Fruit fly (Drosophila melanogaster) whole organism, embryonic: ENCODE measurements around the gene CG2608.

Experiments used
- ATbp ChIP-seq: fragments of 200-800 bp; sonication (Bioruptor generic); optimal IDR thresholded peaks from 2 replicates; lab custom pipeline; 2017; ENCODE audit warnings: missing biosample characterization, mild to moderate bottlenecking, missing genetic modification characterization, missing genetic modification reagents
- Bdp1 ChIP-seq: fragments of 200-800 bp; sonication (Bioruptor generic); optimal IDR thresholded peaks from 3 replicates; lab custom pipeline; 2016; ENCODE audit warnings: missing biosample characterization, missing genetic modification characterization
- CG10366 ChIP-seq: fragments of 200-800 bp; sonication (Bioruptor generic); IDR thresholded peaks from 2 replicates; pipeline ENCODE4 v1.3.6; 2022; ENCODE audit warnings: missing biosample characterization, missing genetic modification characterization
- CG11085 ChIP-seq: fragments of 200-800 bp; sonication (Bioruptor generic); IDR thresholded peaks from 2 replicates; pipeline ENCODE4 v1.3.6; 2022; ENCODE audit warnings: missing biosample characterization, missing genetic modification characterization
- CG11093 ChIP-seq: fragments of 200-800 bp; sonication (Bioruptor generic); IDR thresholded peaks from 3 replicates; pipeline ENCODE4 v1.3.6; 2022; ENCODE audit warnings: missing biosample characterization, missing genetic modification characterization
- CG11504 ChIP-seq: fragments of 200-800 bp; sonication (Bioruptor generic); optimal IDR thresholded peaks from 3 replicates; lab custom pipeline; 2019; ENCODE audit warnings: missing biosample characterization, mild to moderate bottlenecking, missing genetic modification characterization, moderate library complexity
- CG11723 ChIP-seq: fragments of 200-800 bp; sonication (Bioruptor generic); optimal IDR thresholded peaks from 2 replicates; lab custom pipeline; 2017; ENCODE audit warnings: missing biosample characterization, mild to moderate bottlenecking, missing genetic modification characterization
- CG13624 ChIP-seq: fragments of 200-800 bp; sonication (Bioruptor generic); optimal IDR thresholded peaks from 2 replicates; lab custom pipeline; 2016; ENCODE audit warnings: missing biosample characterization, missing genetic modification characterization
- CG1603 ChIP-seq: fragments of 200-800 bp; sonication (Bioruptor generic); optimal IDR thresholded peaks from 2 replicates; lab custom pipeline; 2019; ENCODE audit warnings: missing biosample characterization, mild to moderate bottlenecking, missing genetic modification characterization, moderate library complexity
- CG1647 ChIP-seq: fragments of 200-800 bp; sonication (Bioruptor generic); optimal IDR thresholded peaks from 3 replicates; lab custom pipeline; 2016; ENCODE audit warnings: missing biosample characterization, missing genetic modification characterization
- CG16779 ChIP-seq: fragments of 200-800 bp; sonication (Bioruptor generic); IDR thresholded peaks from 2 replicates; pipeline ENCODE4 v1.3.6; 2022; ENCODE audit warnings: missing biosample characterization, missing genetic modification characterization
- CG17186 ChIP-seq: fragments of 200-800 bp; sonication (Bioruptor generic); optimal IDR thresholded peaks from 3 replicates; lab custom pipeline; 2017; ENCODE audit warnings: missing biosample characterization, missing genetic modification reagents, missing genetic modification characterization
- CG17802 ChIP-seq: fragments of 200-800 bp; sonication (Bioruptor generic); optimal IDR thresholded peaks from 2 replicates; lab custom pipeline; 2018; ENCODE audit warnings: missing biosample characterization, mild to moderate bottlenecking, missing genetic modification characterization, moderate library complexity
- CG18764 ChIP-seq: fragments of 200-800 bp; sonication (Bioruptor generic); optimal IDR thresholded peaks from 3 replicates; lab custom pipeline; 2016; ENCODE audit warnings: missing biosample characterization, missing genetic modification characterization
- CG2116 ChIP-seq: fragments of 200-800 bp; sonication (Bioruptor generic); optimal IDR thresholded peaks from 3 replicates; lab custom pipeline; 2018; ENCODE audit warnings: missing biosample characterization, mild to moderate bottlenecking, missing genetic modification characterization
- CG33213 ChIP-seq: fragments of 200-800 bp; sonication (Bioruptor generic); optimal IDR thresholded peaks from 3 replicates; lab custom pipeline; 2016; ENCODE audit warnings: missing biosample characterization, missing genetic modification characterization
- CG7786 ChIP-seq: fragments of 200-800 bp; sonication (Bioruptor generic); optimal IDR thresholded peaks from 2 replicates; lab custom pipeline; 2016; ENCODE audit warnings: missing biosample characterization, missing genetic modification characterization
- CG8388 ChIP-seq: fragments of 200-800 bp; sonication (Bioruptor generic); optimal IDR thresholded peaks from 2 replicates; lab custom pipeline; 2019; ENCODE audit warnings: missing biosample characterization, mild to moderate bottlenecking, missing genetic modification characterization, moderate library complexity
- Camta ChIP-seq: fragments of 200-800 bp; sonication (Bioruptor generic); optimal IDR thresholded peaks from 2 replicates; lab custom pipeline; 2016; ENCODE audit warnings: missing biosample characterization, missing genetic modification characterization
- Dll ChIP-seq: fragments of 200-800 bp; sonication (Bioruptor generic); IDR thresholded peaks from 4 replicates; pipeline ENCODE4 v1.3.6; 2022; ENCODE audit warnings: missing biosample characterization, missing genetic modification characterization; ENCODE audit not compliant: partially characterized antibody
- Dref ChIP-seq: fragments of 200-800 bp; sonication (Bioruptor generic); IDR thresholded peaks from 2 replicates; pipeline ENCODE4 v1.3.6; 2022; ENCODE audit warnings: missing biosample characterization, missing genetic modification characterization
- Gsc ChIP-seq: fragments of 200-800 bp; sonication (Bioruptor generic); IDR thresholded peaks from 2 replicates; pipeline ENCODE4 v1.3.6; 2022; ENCODE audit warnings: missing biosample characterization, missing genetic modification characterization
- NFAT ChIP-seq: fragments of 200-800 bp; sonication (Bioruptor generic); IDR thresholded peaks from 2 replicates; pipeline ENCODE4 v1.3.6; 2022; ENCODE audit warnings: missing biosample characterization, missing genetic modification characterization
- Pdp1 ChIP-seq, 2 experiments: fragments of 200-800 bp; sonication (Bioruptor generic); optimal IDR thresholded peaks; 3 replicates each; lab custom pipeline; 2016; ENCODE audit warnings: missing biosample characterization in 2 of 2, missing genetic modification characterization in 2 of 2, mild to moderate bottlenecking in 1 of 2, moderate library complexity in 1 of 2
- Ravus ChIP-seq: fragments of 200-800 bp; sonication (Bioruptor generic); IDR thresholded peaks from 2 replicates; pipeline ENCODE4 v1.3.6; 2022; ENCODE audit warnings: missing biosample characterization, missing genetic modification characterization
- Scr ChIP-seq: fragments of 200-800 bp; sonication (Bioruptor generic); IDR thresholded peaks from 2 replicates; pipeline ENCODE4 v1.3.6; 2022; ENCODE audit warnings: missing biosample characterization, missing genetic modification characterization; ENCODE audit not compliant: partially characterized antibody
- ab ChIP-seq: fragments of 200-800 bp; sonication (Bioruptor generic); optimal IDR thresholded peaks from 2 replicates; lab custom pipeline; 2016; ENCODE audit warnings: missing biosample characterization, missing genetic modification characterization
- al ChIP-seq: fragments of 200-800 bp; sonication (Bioruptor generic); IDR thresholded peaks from 2 replicates; pipeline ENCODE4 v1.3.6; 2022; ENCODE audit warnings: missing biosample characterization, missing genetic modification characterization
- bigmax ChIP-seq: fragments of 200-800 bp; sonication (Bioruptor generic); optimal IDR thresholded peaks from 2 replicates; lab custom pipeline; 2018; ENCODE audit warnings: missing biosample characterization, mild to moderate bottlenecking, missing genetic modification characterization
- cad ChIP-seq: fragments of >200 bp; optimal IDR thresholded peaks from 2 replicates; lab custom pipeline; 2017; ENCODE audit warnings: missing biosample characterization, missing genetic modification characterization
- crp ChIP-seq, 2 experiments: fragments of 200-800 bp; sonication (Bioruptor generic); optimal IDR thresholded peaks; 2 replicates in 1 of 2; 3 replicates in 1 of 2; lab custom pipeline; 2017; ENCODE audit warnings: missing biosample characterization in 2 of 2, missing genetic modification characterization in 2 of 2, mild to moderate bottlenecking in 1 of 2, moderate library complexity in 1 of 2
- dimm ChIP-seq: fragments of 200-800 bp; sonication (Bioruptor generic); IDR thresholded peaks from 2 replicates; pipeline ENCODE4 v1.3.6; 2022; ENCODE audit warnings: missing biosample characterization, missing genetic modification characterization
- fd96Cb ChIP-seq: fragments of 200-800 bp; sonication (Bioruptor generic); optimal IDR thresholded peaks from 2 replicates; lab custom pipeline; 2018; ENCODE audit warnings: missing biosample characterization, mild to moderate bottlenecking, missing genetic modification characterization, moderate library complexity
- grn ChIP-seq: fragments of 200-800 bp; sonication (Bioruptor generic); optimal IDR thresholded peaks from 3 replicates; lab custom pipeline; 2017; ENCODE audit warnings: missing biosample characterization, missing genetic modification characterization
- gro ChIP-seq: fragments of 200-800 bp; sonication (Bioruptor generic); optimal IDR thresholded peaks from 2 replicates; lab custom pipeline; 2016; ENCODE audit warnings: missing biosample characterization, missing genetic modification characterization
- gsb-n ChIP-seq: fragments of 200-800 bp; sonication (Bioruptor generic); optimal IDR thresholded peaks from 3 replicates; lab custom pipeline; 2018; ENCODE audit warnings: missing biosample characterization, mild to moderate bottlenecking, missing genetic modification characterization
- h ChIP-seq: fragments of >200 bp; optimal IDR thresholded peaks from 2 replicates; lab custom pipeline; 2017
- jumu ChIP-seq: fragments of 200-800 bp; sonication (Bioruptor generic); optimal IDR thresholded peaks from 3 replicates; lab custom pipeline; 2016; ENCODE audit warnings: missing biosample characterization, missing genetic modification characterization
- luna ChIP-seq: fragments of 200-800 bp; sonication (Bioruptor generic); optimal IDR thresholded peaks from 2 replicates; lab custom pipeline; 2016; ENCODE audit warnings: missing biosample characterization, missing genetic modification characterization
- odd ChIP-seq: fragments of 200-800 bp; sonication (Bioruptor generic); optimal IDR thresholded peaks from 2 replicates; lab custom pipeline; 2017; ENCODE audit warnings: missing biosample characterization, mild to moderate bottlenecking, missing genetic modification characterization
- org-1 ChIP-seq: fragments of 200-800 bp; sonication (Bioruptor generic); optimal IDR thresholded peaks from 2 replicates; lab custom pipeline; 2017; ENCODE audit warnings: missing biosample characterization, missing genetic modification characterization
- otp ChIP-seq: fragments of 200-800 bp; sonication (Bioruptor generic); IDR thresholded peaks from 3 replicates; pipeline ENCODE4, ENCODE4 v1.3.6; 2022; ENCODE audit warnings: missing biosample characterization, missing genetic modification characterization
- pb ChIP-seq: fragments of 200-800 bp; sonication (Bioruptor generic); optimal IDR thresholded peaks from 3 replicates; lab custom pipeline; 2016; ENCODE audit warnings: missing biosample characterization, missing genetic modification characterization
- pum ChIP-seq: fragments of 200-800 bp; sonication (Bioruptor generic); optimal IDR thresholded peaks from 2 replicates; lab custom pipeline; 2016; ENCODE audit warnings: missing biosample characterization, missing genetic modification characterization
- run ChIP-seq: fragments of 200-800 bp; sonication (Bioruptor generic); optimal IDR thresholded peaks from 3 replicates; lab custom pipeline; 2018; ENCODE audit warnings: missing biosample characterization, mild to moderate bottlenecking, missing genetic modification characterization
- salm ChIP-seq: fragments of 200-800 bp; sonication (Bioruptor generic); optimal IDR thresholded peaks from 2 replicates; lab custom pipeline; 2018; ENCODE audit warnings: missing biosample characterization, mild to moderate bottlenecking, missing genetic modification characterization
- sens ChIP-seq: fragments of 200-800 bp; sonication (Bioruptor generic); peaks from one replicate; lab custom pipeline; 2016; ENCODE audit warnings: missing biosample characterization, missing genetic modification characterization
- shn ChIP-seq: fragments of 200-800 bp; sonication (Bioruptor generic); optimal IDR thresholded peaks from 3 replicates; lab custom pipeline; 2016; ENCODE audit warnings: missing biosample characterization, missing genetic modification characterization
- slp2 ChIP-seq: fragments of 200-800 bp; sonication (Bioruptor generic); optimal IDR thresholded peaks from 2 replicates; lab custom pipeline; 2016; ENCODE audit warnings: missing biosample characterization, missing genetic modification characterization
- tna ChIP-seq: fragments of 200-800 bp; sonication (Bioruptor generic); IDR thresholded peaks from 2 replicates; pipeline ENCODE4 v1.3.6; 2022; ENCODE audit warnings: missing biosample characterization, missing genetic modification characterization; ENCODE audit not compliant: partially characterized antibody
- toy ChIP-seq: fragments of 200-800 bp; sonication (Bioruptor generic); IDR thresholded peaks from 2 replicates; pipeline ENCODE4 v1.3.6; 2022; ENCODE audit warnings: missing biosample characterization, missing genetic modification characterization
- trem ChIP-seq: fragments of 200-800 bp; optimal IDR thresholded peaks from 3 replicates; lab custom pipeline; 2019; ENCODE audit warnings: missing biosample characterization, mild to moderate bottlenecking, missing genetic modification characterization, moderate library complexity
- unc-4 ChIP-seq: fragments of 200-800 bp; sonication (Bioruptor generic); IDR thresholded peaks from 2 replicates; pipeline ENCODE4 v1.3.6; 2022; ENCODE audit warnings: missing biosample characterization, missing genetic modification characterization; ENCODE audit not compliant: partially characterized antibody

The CG2608 gene

DNA sequence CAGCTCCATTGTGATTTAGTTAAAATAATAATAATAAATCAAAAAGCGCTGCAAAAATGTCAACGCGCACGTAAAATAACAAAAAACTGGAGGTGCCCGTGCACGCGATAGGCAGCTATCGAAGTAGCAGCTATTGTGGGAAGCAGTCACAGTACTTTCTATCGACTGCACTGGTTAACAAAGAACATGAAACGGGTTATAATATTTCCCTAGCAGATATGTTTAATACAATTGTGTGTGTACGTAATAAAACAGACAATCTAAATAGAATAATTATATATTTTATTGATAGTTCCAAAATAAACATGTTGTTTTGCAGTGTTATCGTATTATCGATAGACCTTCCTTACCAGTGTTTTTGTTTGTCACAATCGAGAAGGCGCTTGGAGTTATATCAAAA is 30.3 kb downstream of the CG2608 start, which contains the start of the genes CG31678 and IKKepsilon (continued):
- TF ChIP-seq ab (GFP tag; lab: Kevin White, UChicago) = no peak
- no peak for TF ChIP-seq jumu (GFP tag; lab: Kevin White, UChicago)
- TF ChIP-seq CG11723 (GFP tag; lab: Kevin White, UChicago) = no peak
- TF ChIP-seq slp2 (GFP tag; lab: Kevin White, UChicago) = no peak
- no peak for TF ChIP-seq CG13624 (GFP tag; lab: Kevin White, UChicago)
- TF ChIP-seq ATbp (GFP tag; lab: Kevin White, UChicago) = no peak
- TF ChIP-seq gsb-n (tag; lab: Kevin White, UChicago) = no peak
- no peak for TF ChIP-seq Ravus (GFP tag; lab: Robert Waterston, UW)
- peak in 1 of 2 experiments; percentile 23 for TF ChIP-seq crp (GFP tag; optimal IDR thresholded peaks at IDR 0.05; lab: Kevin White, UChicago)
- TF ChIP-seq gro (GFP tag; lab: Kevin White, UChicago) = no peak
- TF ChIP-seq Dll = peak; percentile 91
- TF ChIP-seq Dref (GFP tag; lab: Robert Waterston, UW) = peak; percentile 95
- TF ChIP-seq salm = no peak
- no peak for TF ChIP-seq pb
- TF ChIP-seq shn (GFP tag; lab: Kevin White, UChicago) = no peak
- TF ChIP-seq otp (GFP tag; lab: Robert Waterston, UW) = no peak
- no peak for TF ChIP-seq CG18764 (GFP tag; lab: Kevin White, UChicago)
- TF ChIP-seq CG11504 = no peak
- peak; percentile 94 for TF ChIP-seq tna (GFP tag; lab: Robert Waterston, UW)
- peak; percentile 71 for TF ChIP-seq trem (tag; lab: Kevin White, UChicago)
- peak; percentile 86 for TF ChIP-seq CG2116 (GFP tag; lab: Kevin White, UChicago)
- TF ChIP-seq CG11093 = no peak
- no peak for TF ChIP-seq CG8388
- TF ChIP-seq CG1603 = peak; percentile 64
- peak; percentile 78 for TF ChIP-seq CG17186 (GFP tag; lab: Kevin White, UChicago)
- TF ChIP-seq CG16779 = no peak
- no peak for TF ChIP-seq odd
- no peak for TF ChIP-seq luna (GFP tag; lab: Kevin White, UChicago)
- peak; percentile 30 for TF ChIP-seq sens (GFP tag; lab: Kevin White, UChicago)
- TF ChIP-seq NFAT (GFP tag; lab: Robert Waterston, UW) = no peak
- TF ChIP-seq bigmax (GFP tag; lab: Kevin White, UChicago) = no peak
- TF ChIP-seq unc-4 (GFP tag; lab: Robert Waterston, UW) = peak; percentile 89
- TF ChIP-seq dimm (GFP tag; lab: Robert Waterston, UW) = no peak
- no peak for TF ChIP-seq Bdp1 (GFP tag; lab: Kevin White, UChicago)
- peak; percentile 11 to 13 for TF ChIP-seq Pdp1 (GFP tag; optimal IDR thresholded peaks at IDR 0.05; lab: Kevin White, UChicago)
- no peak for TF ChIP-seq grn (GFP tag; lab: Kevin White, UChicago)
- no peak for TF ChIP-seq Camta (GFP tag; lab: Kevin White, UChicago)
- peak; percentile 17; the same call in 1 of the 2 replicates for TF ChIP-seq CG10366
- TF ChIP-seq Scr (GFP tag; lab: Robert Waterston, UW) = peak; percentile 93
- no peak for TF ChIP-seq CG17802 (tag; lab: Kevin White, UChicago)
- TF ChIP-seq al (GFP tag; lab: Robert Waterston, UW) = 0 out of 2 replicates have a peak, but pooled peaks have one; percentile 23
- no peak for TF ChIP-seq pum
- TF ChIP-seq org-1 (GFP tag; lab: Kevin White, UChicago) = no peak
- no peak for TF ChIP-seq CG1647 (GFP tag; lab: Kevin White, UChicago)
- no peak for TF ChIP-seq h (lab: Kevin White, UChicago)
- TF ChIP-seq CG33213 = no peak
- TF ChIP-seq fd96Cb (tag; lab: Kevin White, UChicago) = no peak
- TF ChIP-seq cad (GFP tag; lab: Kevin White, UChicago) = no peak
- TF ChIP-seq CG7786 (GFP tag; lab: Kevin White, UChicago) = no peak
- no peak for TF ChIP-seq run (tag; lab: Kevin White, UChicago)
- TF ChIP-seq Gsc (GFP tag; lab: Robert Waterston, UW) = no peak
- TF ChIP-seq toy (GFP tag; lab: Robert Waterston, UW) = no peak
- no peak for TF ChIP-seq CG11085
